Worm (Caenorhabditis elegans) whole organism, mixed stage, embryonic: Measurements from ENCODE around the gene ascc-1.

Experiments used
- bed-3 ChIP-seq: fragments of 200-800 bp; sonication (Bioruptor generic); optimal IDR thresholded peaks from 3 replicates; lab custom pipeline; 2018; ENCODE audit warnings: mild to moderate bottlenecking, missing genetic modification characterization, moderate library complexity, missing compliant biosample characterization
- blmp-1 ChIP-seq: fragments of 150-350 bp; optimal IDR thresholded peaks from 2 replicates; lab custom pipeline; 2014; ENCODE audit warnings: missing biosample characterization, missing genetic modification characterization
- ceh-43 ChIP-seq: fragments of 200-800 bp; sonication (Bioruptor generic); optimal IDR thresholded peaks from 2 replicates; lab custom pipeline; 2018; ENCODE audit warnings: mild to moderate bottlenecking, missing genetic modification characterization, moderate library complexity, missing compliant biosample characterization
- ceh-83 ChIP-seq: fragments of 200-800 bp; sonication (Bioruptor generic); optimal IDR thresholded peaks from 2 replicates; lab custom pipeline; 2018; ENCODE audit warnings: mild to moderate bottlenecking, missing genetic modification characterization, missing compliant biosample characterization
- elt-3 ChIP-seq: fragments of 150-350 bp; optimal IDR thresholded peaks from 2 replicates; lab custom pipeline; 2014; ENCODE audit warnings: missing biosample characterization, missing genetic modification characterization
- lsy-2 ChIP-seq: fragments of 150-350 bp; optimal IDR thresholded peaks from 2 replicates; lab custom pipeline; 2014; ENCODE audit warnings: missing biosample characterization, missing genetic modification characterization
- nhr-12 ChIP-seq: fragments of 150-350 bp; optimal IDR thresholded peaks from 2 replicates; lab custom pipeline; 2014; ENCODE audit warnings: missing biosample characterization, missing genetic modification characterization
- pha-4 ChIP-seq: fragments of 150-350 bp; optimal IDR thresholded peaks from 2 replicates; lab custom pipeline; 2018; ENCODE audit warnings: missing biosample characterization, missing genetic modification reagents, missing genetic modification characterization
- ztf-11 ChIP-seq: fragments of 150-350 bp; optimal IDR thresholded peaks from 2 replicates; lab custom pipeline; 2014; ENCODE audit warnings: missing biosample characterization, missing genetic modification characterization

ce11 chrII:28283-28682, 29.2 kb upstream of the ascc-1 start, which contains the start of gene F23F1.4:
- TF ChIP-seq pha-4 (tag; lab: Kevin White, UChicago) (no peak), elt-3 (tag; lab: Kevin White, UChicago) (no peak), ceh-43 (GFP tag; lab: Kevin White, UChicago) (no peak), nhr-12 (tag; lab: Kevin White, UChicago) (no peak), ztf-11 (no peak), blmp-1 (tag; lab: Kevin White, UChicago) (no peak), bed-3 (no peak), ceh-83 (GFP tag; lab: Kevin White, UChicago) (no peak), lsy-2 (tag; lab: Kevin White, UChicago) (no peak)
